Worm (Caenorhabditis elegans): ENCODE results near the gene K11G12.6.

K11G12.6 gene

DNA sequence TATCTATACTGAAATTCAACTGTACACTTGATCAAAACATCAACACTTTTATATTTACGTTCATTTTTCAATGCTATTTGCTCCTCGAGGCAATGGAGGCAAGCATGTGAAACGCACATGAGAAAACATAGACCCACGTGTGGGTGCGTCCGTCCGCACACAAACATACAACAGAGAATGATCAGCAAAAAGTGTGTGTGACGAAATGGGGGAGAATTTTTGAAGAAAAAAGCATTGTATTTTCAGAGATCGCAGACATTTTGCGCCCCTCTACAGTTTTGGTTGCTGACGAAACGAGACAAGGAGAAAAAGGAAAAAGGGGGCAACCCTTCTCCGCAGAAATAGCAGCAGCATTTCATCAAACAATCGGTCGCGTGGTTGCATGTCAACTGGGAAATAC lies 20.7 kb upstream of the K11G12.6 start (continued):
- TF ChIP-seq lsy-2 (tag; optimal IDR thresholded peaks at IDR 0.05) (peak in 1 of 2 experiments; percentile 79), zag-1 (tag; optimal IDR thresholded peaks at IDR 0.05) (no peak), lin-13 (GFP tag; optimal IDR thresholded peaks at IDR 0.05) (peak; percentile 33), ztf-4 (tag; optimal IDR thresholded peaks at IDR 0.05) (peak; percentile 24), nhr-10 (tag; optimal IDR thresholded peaks at IDR 0.05) (peak; percentile 73), alr-1 (tag; optimal IDR thresholded peaks at IDR 0.05) (peak; percentile 51), Y55F3AM.14 (GFP tag; optimal IDR thresholded peaks at IDR 0.05) (peak; percentile 84)

DNA sequence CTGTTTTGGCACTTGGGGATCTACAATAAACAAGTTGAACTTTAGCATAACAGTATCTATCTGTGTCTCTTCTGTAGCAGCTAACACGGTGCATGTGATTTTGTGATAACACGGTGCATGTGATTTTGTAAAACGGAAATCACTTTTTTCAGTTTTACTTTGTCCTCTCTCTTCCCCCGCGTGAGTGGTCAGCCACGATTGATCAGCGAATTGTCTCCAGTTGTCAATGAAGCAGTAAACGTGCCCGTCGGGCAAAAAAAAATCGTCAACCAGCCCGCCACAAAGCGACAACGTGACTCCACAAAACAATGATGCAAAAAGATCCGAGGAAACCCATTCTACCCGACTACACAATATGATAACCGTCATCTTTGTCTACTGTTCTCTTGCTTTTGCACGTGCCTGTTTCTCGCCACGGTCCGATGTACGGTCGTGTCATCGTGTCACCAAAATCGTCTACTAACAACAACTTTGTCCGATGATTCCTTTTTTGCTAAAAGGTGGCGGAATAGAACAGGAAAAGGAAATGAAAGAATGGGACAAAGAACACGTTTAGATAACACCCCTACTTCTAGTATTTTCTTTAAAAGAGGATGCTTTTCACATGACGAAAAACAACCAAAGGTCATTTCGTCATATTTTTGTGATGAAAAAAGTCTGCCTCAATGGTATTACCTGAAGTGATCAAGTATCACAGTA lies 19.8 kb upstream of the K11G12.6 start:
- TF ChIP-seq ztf-4 (tag; optimal IDR thresholded peaks at IDR 0.05) (peak; percentile 20), mab-5 (tag; optimal IDR thresholded peaks at IDR 0.05) (no peak), Y55F3AM.14 (GFP tag; optimal IDR thresholded peaks at IDR 0.05) (peak; percentile 75), nhr-21 (tag; optimal IDR thresholded peaks at IDR 0.05) (peak; percentile 97), nhr-25 (tag; optimal IDR thresholded peaks at IDR 0.05) (peak; percentile 92), sma-3 (GFP tag; optimal IDR thresholded peaks at IDR 0.05) (peak; percentile 96), nhr-237 (tag; optimal IDR thresholded peaks at IDR 0.05) (no peak), nhr-6 (tag; optimal IDR thresholded peaks at IDR 0.05) (peak; percentile 30), alr-1 (tag; optimal IDR thresholded peaks at IDR 0.05) (no peak), ama-1 (optimal IDR thresholded peaks at IDR 0.05) (no peak), F13H6.1 (tag; optimal IDR thresholded peaks at IDR 0.05) (peak; percentile 83), unc-55 (GFP tag; optimal IDR thresholded peaks at IDR 0.05) (no peak), lsy-2 (tag; optimal IDR thresholded peaks at IDR 0.05) (peak in 1 of 2 experiments; percentile 53), egl-27 (tag; optimal IDR thresholded peaks at IDR 0.05) (peak; percentile 14), blmp-1 (tag; optimal IDR thresholded peaks at IDR 0.05; ENCODE audit: insufficient read depth) (peak; percentile 66), mdl-1 (tag; optimal IDR thresholded peaks at IDR 0.05) (peak; percentile 98 to 99), nhr-129 (tag; optimal IDR thresholded peaks at IDR 0.05) (peak; percentile 97), ceh-16 (tag; optimal IDR thresholded peaks at IDR 0.05) (no peak), gmeb-1 (tag; optimal IDR thresholded peaks at IDR 0.05) (peak; percentile 61), sma-9 (GFP tag; optimal IDR thresholded peaks at IDR 0.05) (peak; percentile 83), sma-9 (tag; optimal IDR thresholded peaks at IDR 0.05) (no peak), fos-1 (tag; optimal IDR thresholded peaks at IDR 0.05) (peak; percentile 7), lin-13 (GFP tag; optimal IDR thresholded peaks at IDR 0.05) (no peak), elt-1 (tag; optimal IDR thresholded peaks at IDR 0.05) (no peak), crh-2 (tag; optimal IDR thresholded peaks at IDR 0.05) (peak; percentile 47), peb-1 (tag; optimal IDR thresholded peaks at IDR 0.05) (no peak), sem-4 (tag; optimal IDR thresholded peaks at IDR 0.05) (peak; percentile 26)

DNA sequence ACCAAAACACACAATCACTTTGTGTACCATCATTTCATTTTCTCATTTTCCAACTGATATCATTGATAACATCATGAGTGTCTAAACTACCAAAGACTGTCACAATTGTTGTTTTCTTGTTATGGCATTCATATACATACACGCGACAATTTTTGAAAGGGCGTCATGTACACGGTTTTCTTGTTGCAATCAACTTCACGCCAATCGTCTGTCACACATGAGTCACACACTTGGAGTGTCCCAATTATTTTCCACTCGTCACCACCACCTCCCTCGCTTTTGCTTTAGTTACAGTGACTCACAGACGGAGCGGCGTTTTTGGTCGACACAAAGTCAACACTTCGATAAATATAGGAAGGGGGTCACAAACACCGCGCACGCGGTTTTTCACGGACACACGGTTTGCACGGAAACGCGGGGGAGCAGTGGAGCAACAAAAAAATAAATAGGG lies 18.5 kb upstream of the K11G12.6 start:
- TF ChIP-seq mbf-1 (tag; optimal IDR thresholded peaks at IDR 0.05) (no peak), mab-5 (tag; optimal IDR thresholded peaks at IDR 0.05) (no peak), unc-62 (GFP tag; optimal IDR thresholded peaks at IDR 0.05) (no peak), elt-3 (tag; optimal IDR thresholded peaks at IDR 0.05) (no peak), nhr-11 (tag; optimal IDR thresholded peaks at IDR 0.05) (no peak), R02D3.7 (tag; optimal IDR thresholded peaks at IDR 0.05) (no peak), unc-39 (tag; optimal IDR thresholded peaks at IDR 0.05) (no peak), C34F6.9 (tag; optimal IDR thresholded peaks at IDR 0.05) (no peak), ceh-16 (tag; optimal IDR thresholded peaks at IDR 0.05) (no peak), Y55F3AM.14 (GFP tag; optimal IDR thresholded peaks at IDR 0.05) (no peak), nhr-77 (tag; optimal IDR thresholded peaks at IDR 0.05) (no peak), nhr-12 (tag; optimal IDR thresholded peaks at IDR 0.05) (no peak), lin-39 (tag; optimal IDR thresholded peaks at IDR 0.05) (no peak), ZK546.5 (tag; optimal IDR thresholded peaks at IDR 0.05) (no peak), nhr-129 (tag; optimal IDR thresholded peaks at IDR 0.05) (peak; percentile 78), nhr-10 (tag; optimal IDR thresholded peaks at IDR 0.05) (no peak), elt-1 (tag; optimal IDR thresholded peaks at IDR 0.05) (no peak), lin-13 (GFP tag; optimal IDR thresholded peaks at IDR 0.05) (no peak), ztf-4 (tag; optimal IDR thresholded peaks at IDR 0.05) (no peak), zag-1 (tag; optimal IDR thresholded peaks at IDR 0.05) (no peak), blmp-1 (tag; optimal IDR thresholded peaks at IDR 0.05; ENCODE audit: insufficient read depth) (peak; percentile 0), F13H6.1 (tag; optimal IDR thresholded peaks at IDR 0.05) (peak; percentile 55), fos-1 (tag; optimal IDR thresholded peaks at IDR 0.05) (peak; percentile 79), ceh-82 (tag; optimal IDR thresholded peaks at IDR 0.05) (no peak), lsy-2 (tag; optimal IDR thresholded peaks at IDR 0.05) (peak in 1 of 2 experiments; percentile 20), sma-9 (GFP tag; optimal IDR thresholded peaks at IDR 0.05) (peak; percentile 71), sma-9 (tag; optimal IDR thresholded peaks at IDR 0.05) (no peak), nhr-21 (tag; optimal IDR thresholded peaks at IDR 0.05) (peak; percentile 23), nhr-25 (tag; optimal IDR thresholded peaks at IDR 0.05) (no peak), ztf-11 (tag; optimal IDR thresholded peaks at IDR 0.05) (no peak), skn-1 (tag; optimal IDR thresholded peaks at IDR 0.05) (no peak), nhr-6 (tag; optimal IDR thresholded peaks at IDR 0.05) (no peak), dmd-4 (tag; optimal IDR thresholded peaks at IDR 0.05) (no peak), sem-4 (tag; optimal IDR thresholded peaks at IDR 0.05) (no peak), ama-1 (optimal IDR thresholded peaks at IDR 0.05) (no peak), peb-1 (tag; optimal IDR thresholded peaks at IDR 0.05) (no peak), sma-3 (GFP tag; optimal IDR thresholded peaks at IDR 0.05) (peak; percentile 87), lin-11 (tag; optimal IDR thresholded peaks at IDR 0.05) (no peak), crh-2 (tag; optimal IDR thresholded peaks at IDR 0.05) (peak; percentile 50), ztf-1 (GFP tag; conservative IDR thresholded peaks at IDR 0.05) (no peak)
